Fruit fly (Drosophila melanogaster) S2 (cell line): ENCODE data around the gene CG4613.

ENCODE experiments used
- CG8478 ChIP-seq: fragments of >200 bp; optimal IDR thresholded peaks from 2 replicates; lab custom pipeline; 2018
- CTCF ChIP-seq, 2 experiments: fragments of >200 bp; optimal IDR thresholded peaks; 2 replicates each; lab custom pipeline; 2018

dm6 chr3L:14555052-14555451 is 33.6 kb upstream of the CG4613 start:
- TF ChIP-seq CTCF (optimal IDR thresholded peaks at IDR 0.05; lab: Kevin White, UChicago) (no peak), CG8478 (lab: Kevin White, UChicago) (no peak)
